Worm (Caenorhabditis elegans): ENCODE data around the gene cyp-29A2.

DNA sequence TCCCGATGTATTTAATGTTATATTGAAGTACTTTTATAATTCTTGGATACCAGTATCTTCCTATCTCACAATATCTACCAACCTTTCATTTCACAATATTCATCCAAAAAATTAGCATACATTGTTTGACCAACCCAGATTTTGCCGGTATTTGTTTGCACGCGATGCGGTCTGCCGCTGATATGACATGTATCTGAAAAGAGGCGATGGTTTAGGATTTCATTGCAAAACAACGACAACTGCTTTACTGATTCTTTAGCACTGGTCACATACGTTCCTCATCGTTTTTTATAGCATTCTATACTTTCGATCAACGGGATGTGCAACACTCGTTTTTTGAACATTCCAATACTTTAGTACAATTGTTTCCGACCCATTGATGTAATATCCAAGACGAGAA is 30.5 kb downstream of the cyp-29A2 start, which contains the start of gene mam-4:
- no peak for TF ChIP-seq lsy-2 (tag; optimal IDR thresholded peaks at IDR 0.05)
- TF ChIP-seq ceh-39 (tag; optimal IDR thresholded peaks at IDR 0.05) = no peak
- no peak for TF ChIP-seq zip-8 (tag; optimal IDR thresholded peaks at IDR 0.05)
- no peak for TF ChIP-seq tbx-8 (GFP tag; optimal IDR thresholded peaks at IDR 0.05)
- TF ChIP-seq unc-62 (GFP tag; optimal IDR thresholded peaks at IDR 0.05) = no peak
- no peak for TF ChIP-seq nhr-12 (tag; optimal IDR thresholded peaks at IDR 0.05)
- no peak for TF ChIP-seq lin-13 (tag; optimal IDR thresholded peaks at IDR 0.05)
- TF ChIP-seq nhr-237 (tag; optimal IDR thresholded peaks at IDR 0.05) = no peak
- no peak for TF ChIP-seq pha-4 (tag; optimal IDR thresholded peaks at IDR 0.05)

All from whole organism, mixed stage, embryonic.